Worm (Caenorhabditis elegans) whole organism, young adult: ENCODE data around the gene cdh-1.

Source experiments
- B0035.1 ChIP-seq: sonication (generic microtip); optimal IDR thresholded peaks from 2 replicates; lab custom pipeline; 2016; ENCODE audit warnings: missing genetic modification characterization, mild to moderate bottlenecking, missing compliant biosample characterization, missing genotype, missing genetic modification reagents
- F10E7.11 ChIP-seq: sonication (generic microtip); optimal IDR thresholded peaks from 2 replicates; lab custom pipeline; 2017; ENCODE audit warnings: mild to moderate bottlenecking, missing genetic modification characterization, moderate library complexity, missing compliant biosample characterization
- F57C9.4 ChIP-seq: sonication (generic microtip); optimal IDR thresholded peaks from 2 replicates; lab custom pipeline; 2017; ENCODE audit warnings: mild to moderate bottlenecking, missing genetic modification characterization, missing compliant biosample characterization
- athp-1 ChIP-seq: sonication (generic microtip); optimal IDR thresholded peaks from 2 replicates; lab custom pipeline; 2017; ENCODE audit warnings: mild to moderate bottlenecking, missing genetic modification characterization, missing compliant biosample characterization
- ceh-27 ChIP-seq: fragments of 200-800 bp; sonication (Bioruptor generic); optimal IDR thresholded peaks from 2 replicates; lab custom pipeline; 2018; ENCODE audit warnings: mild to moderate bottlenecking, missing genetic modification characterization, moderate library complexity, missing compliant biosample characterization
- gei-17 ChIP-seq: fragments of 200-800 bp; sonication (Bioruptor generic); optimal IDR thresholded peaks from 2 replicates; lab custom pipeline; 2018; ENCODE audit warnings: mild to moderate bottlenecking, missing genetic modification characterization, missing compliant biosample characterization
- lir-1 ChIP-seq: fragments of 200-800 bp; sonication (Bioruptor generic); conservative IDR thresholded peaks from 2 replicates; pipeline ENCODE4 v1.3.6; 2022; ENCODE audit warnings: missing genetic modification reagents, missing genetic modification characterization, missing compliant biosample characterization
- madf-6 ChIP-seq: fragments of 200-800 bp; sonication (Bioruptor generic); IDR thresholded peaks from 2 replicates; pipeline ENCODE4 v1.3.6; 2022; ENCODE audit warnings: missing genetic modification reagents, missing genetic modification characterization, missing compliant biosample characterization
- mel-28 ChIP-seq: sonication (generic microtip); optimal IDR thresholded peaks from 2 replicates; lab custom pipeline; 2016; ENCODE audit warnings: borderline replicate concordance, mild to moderate bottlenecking, missing genetic modification characterization, missing compliant biosample characterization
- pha-4 ChIP-seq: fragments of 150-350 bp; sonication (generic microtip); optimal IDR thresholded peaks from 2 replicates; lab custom pipeline; 2014; ENCODE audit warnings: missing biosample characterization, missing genetic modification reagents, missing genetic modification characterization
- tlf-1 ChIP-seq: fragments of 200-800 bp; sonication (Bioruptor generic); optimal IDR thresholded peaks from 2 replicates; lab custom pipeline; 2018; ENCODE audit warnings: mild to moderate bottlenecking, missing genetic modification characterization, missing compliant biosample characterization
- unc-130 ChIP-seq: sonication (generic microtip); optimal IDR thresholded peaks from 2 replicates; lab custom pipeline; 2016; ENCODE audit warnings: missing genetic modification reagents, missing genetic modification characterization, missing compliant biosample characterization

DNA sequence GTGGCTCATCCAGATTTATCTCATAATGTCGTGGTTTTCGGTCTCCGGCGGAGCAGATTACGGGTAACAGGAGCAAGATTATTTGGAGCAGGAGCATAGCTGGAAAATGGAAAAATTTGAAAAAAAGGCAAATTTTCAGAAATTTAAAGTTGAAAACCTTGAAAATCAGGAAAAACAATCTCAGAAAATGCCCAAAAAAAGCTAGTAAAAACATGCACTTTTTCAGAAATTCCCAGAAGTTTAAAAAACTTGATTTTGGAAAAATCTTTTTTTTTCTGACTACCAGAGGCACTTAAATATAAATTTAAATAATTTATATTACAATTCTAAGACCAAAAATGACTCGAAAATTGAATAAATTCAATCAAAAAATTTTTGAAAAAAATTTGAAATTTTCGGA is 65.0 kb downstream of the cdh-1 start, which contains the start of gene Y55D5A.3:
- no peak for TF ChIP-seq madf-6 (GFP tag; lab: Robert Waterston, UW)
- no peak for TF ChIP-seq F10E7.11 (tag; lab: Kevin White, UChicago)
- TF ChIP-seq athp-1, result no peak
- no peak for TF ChIP-seq mel-28
- TF ChIP-seq ceh-27 (GFP tag; lab: Kevin White, UChicago), result no peak
- no peak for TF ChIP-seq B0035.1 (tag; lab: Kevin White, UChicago)
- TF ChIP-seq F57C9.4 (tag; lab: Kevin White, UChicago), result no peak
- no peak for TF ChIP-seq gei-17 (GFP tag; lab: Kevin White, UChicago)
- no peak for TF ChIP-seq pha-4 (tag; lab: Kevin White, UChicago)
- TF ChIP-seq unc-130 (GFP tag; lab: Kevin White, UChicago), result no peak
- no peak for TF ChIP-seq lir-1 (GFP tag; lab: Robert Waterston, UW)
- TF ChIP-seq tlf-1, result no peak
